Fruit fly (Drosophila melanogaster) whole organism, prepupa: ENCODE measurements around the gene CG31952.

Experiments
- CG8632 ChIP-seq: fragments of 200-800 bp; sonication (Bioruptor generic); optimal IDR thresholded peaks from 3 replicates; lab custom pipeline; 2016; ENCODE audit warnings: missing biosample characterization, missing genetic modification characterization
- CG9139 ChIP-seq: fragments of 200-800 bp; sonication (Bioruptor generic); optimal IDR thresholded peaks from 3 replicates; lab custom pipeline; 2017; ENCODE audit warnings: missing biosample characterization, mild to moderate bottlenecking, missing genetic modification characterization
- Lpt ChIP-seq: fragments of 200-800 bp; sonication (Bioruptor generic); optimal IDR thresholded peaks from 3 replicates; lab custom pipeline; 2016; ENCODE audit warnings: missing biosample characterization, missing genetic modification characterization
- Sox14 ChIP-seq: fragments of 200-800 bp; sonication (Bioruptor generic); optimal IDR thresholded peaks from 3 replicates; lab custom pipeline; 2016; ENCODE audit warnings: missing biosample characterization, missing genetic modification characterization
- dac ChIP-seq: fragments of 200-800 bp; sonication (Bioruptor generic); optimal IDR thresholded peaks from 2 replicates; lab custom pipeline; 2017; ENCODE audit warnings: missing biosample characterization, mild to moderate bottlenecking, missing genetic modification characterization
- fd59A ChIP-seq: fragments of 200-800 bp; sonication (Bioruptor generic); optimal IDR thresholded peaks from 2 replicates; lab custom pipeline; 2017; ENCODE audit warnings: missing biosample characterization, mild to moderate bottlenecking, missing genetic modification characterization, missing genetic modification reagents
- fkh ChIP-seq: fragments of 200-800 bp; sonication (Bioruptor generic); optimal IDR thresholded peaks from 3 replicates; lab custom pipeline; 2017; ENCODE audit warnings: missing biosample characterization, mild to moderate bottlenecking, missing genetic modification characterization, moderate library complexity
- ss ChIP-seq, 2 experiments: fragments of 200-800 bp; sonication (Bioruptor generic); optimal IDR thresholded peaks; 2 replicates in 1 of 2; 3 replicates in 1 of 2; lab custom pipeline; 2017 to 2018; ENCODE audit warnings: mild to moderate bottlenecking in 2 of 2, missing biosample characterization in 2 of 2, missing genetic modification characterization in 2 of 2, moderate library complexity in 1 of 2

dm6 chr2L:3416527-3417304 lies at the start of gene CG31952:
- TF ChIP-seq Sox14 (GFP tag; lab: Kevin White, UChicago) = no peak
- TF ChIP-seq ss (GFP tag; optimal IDR thresholded peaks at IDR 0.05; lab: Kevin White, UChicago) = peak in 1 of 2 experiments; percentile 37
- TF ChIP-seq dac = no peak
- TF ChIP-seq CG8632 = peak; percentile 38
- TF ChIP-seq fkh (GFP tag; lab: Kevin White, UChicago) = no peak
- TF ChIP-seq fd59A (GFP tag; lab: Kevin White, UChicago) = no peak
- TF ChIP-seq CG9139 = no peak
- TF ChIP-seq Lpt (GFP tag; lab: Kevin White, UChicago) = no peak
